Fruit fly (Drosophila melanogaster): Measurements from ENCODE around the gene grn.
A peak's percentile ranks its signal among the peaks of the same experiment; 100 is the strongest.

Gene grn

dm6 chr3R:8155735-8156670 lies 25.2 kb downstream of the grn start (continued):
- TF ChIP-seq stwl (tag; optimal IDR thresholded peaks at IDR 0.05) (no peak), Awh (GFP tag; IDR thresholded peaks at IDR 0.05) (peak; percentile 65), CG1603 (tag; optimal IDR thresholded peaks at IDR 0.05) (peak; percentile 63), CG9797 (GFP tag; optimal IDR thresholded peaks at IDR 0.05) (no peak), CG17385 (GFP tag; optimal IDR thresholded peaks at IDR 0.05) (no peak), hbn (GFP tag; IDR thresholded peaks at IDR 0.05; ENCODE audit: partially characterized antibody) (no peak), crc (GFP tag; optimal IDR thresholded peaks at IDR 0.05) (no peak), chn (GFP tag; optimal IDR thresholded peaks at IDR 0.05) (no peak), CG4360 (GFP tag; IDR thresholded peaks at IDR 0.05) (no peak), schlank (tag; optimal IDR thresholded peaks at IDR 0.05) (peak; percentile 11), Lhr (GFP tag; optimal IDR thresholded peaks at IDR 0.05) (peak; percentile 29), ac (GFP tag; optimal IDR thresholded peaks at IDR 0.05) (no peak), CG34224 (GFP tag; IDR thresholded peaks at IDR 0.05; ENCODE audit: partially characterized antibody) (no peak), bab2 (GFP tag; optimal IDR thresholded peaks at IDR 0.05) (peak; percentile 24), CG8281 (tag; optimal IDR thresholded peaks at IDR 0.05) (no peak), CG1792 (GFP tag; optimal IDR thresholded peaks at IDR 0.05) (no peak), CG18476 (GFP tag; optimal IDR thresholded peaks at IDR 0.05) (no peak), MTF-1 (GFP tag; optimal IDR thresholded peaks at IDR 0.05; ENCODE audit: borderline replicate concordance) (no peak), Eip74EF (GFP tag; optimal IDR thresholded peaks at IDR 0.05) (no peak), Oli (tag; optimal IDR thresholded peaks at IDR 0.05) (no peak), gro (GFP tag; optimal IDR thresholded peaks at IDR 0.05) (no peak), D (optimal IDR thresholded peaks at IDR 0.05) (no peak), D (GFP tag; optimal IDR thresholded peaks at IDR 0.05) (peak; percentile 3), CG10462 (GFP tag; optimal IDR thresholded peaks at IDR 0.05) (no peak), slou (GFP tag; optimal IDR thresholded peaks at IDR 0.05) (no peak), ERR (GFP tag; optimal IDR thresholded peaks at IDR 0.05) (no peak), tap (tag; optimal IDR thresholded peaks at IDR 0.05) (no peak), CG15696 (tag; optimal IDR thresholded peaks at IDR 0.05) (peak; percentile 28), vnd (GFP tag; IDR thresholded peaks at IDR 0.05; ENCODE audit: partially characterized antibody) (no peak), Sox100B (GFP tag; optimal IDR thresholded peaks at IDR 0.05) (no peak), Elba2 (GFP tag; optimal IDR thresholded peaks at IDR 0.05) (no peak), fd64A (GFP tag; optimal IDR thresholded peaks at IDR 0.05) (peak; percentile 39), gsb-n (tag; optimal IDR thresholded peaks at IDR 0.05) (peak; percentile 29), CG2202 (tag; optimal IDR thresholded peaks at IDR 0.05) (peak; percentile 32), CG33557 (GFP tag; optimal IDR thresholded peaks at IDR 0.05) (peak; percentile 49), Vsx1 (GFP tag; optimal IDR thresholded peaks at IDR 0.05) (peak; percentile 14), sens (GFP tag) (peak; percentile 64), wek (GFP tag; optimal IDR thresholded peaks at IDR 0.05) (peak; percentile 28), gcm (GFP tag; optimal IDR thresholded peaks at IDR 0.05) (no peak), CG13894 (tag; optimal IDR thresholded peaks at IDR 0.05) (peak; percentile 94), CG13424 (tag; optimal IDR thresholded peaks at IDR 0.05) (peak; percentile 32), CG14710 (tag; optimal IDR thresholded peaks at IDR 0.05) (peak; percentile 2), CG11093 (GFP tag; IDR thresholded peaks at IDR 0.05) (no peak), Hr78 (GFP tag; optimal IDR thresholded peaks at IDR 0.05) (peak in 1 of 2 experiments; percentile 41), CG12236 (GFP tag; optimal IDR thresholded peaks at IDR 0.05) (no peak), CG14441 (GFP tag; IDR thresholded peaks at IDR 0.05) (no peak), dmrt11E (tag; optimal IDR thresholded peaks at IDR 0.05) (peak; percentile 41)

Measured in whole organism, embryonic.